6 fruit fly cellular contexts compared by ENCODE assay signal in genomic region chr3R:11156858-11157257, dm6.
TF ChIP-seq lines count a peak whose summit lies in the region.

TSS of gene Ugt302C1 (plus strand) at chr3R:11157098.

- TF ChIP-seq CTCF in whole organism, embryonic (GFP tag; optimal IDR thresholded peaks at IDR 0.05; lab: Kevin White, UChicago), result no peak

TF ChIP-seq in whole organism, 6 proteins besides CTCF, POLR2A, EP300 and RAD21:
- TF ChIP-seq Dll (optimal IDR thresholded peaks at IDR 0.05; lab: Kevin White, UChicago) (peak; percentile 20), psq (optimal IDR thresholded peaks at IDR 0.05; lab: Kevin White, UChicago) (no peak)

TF ChIP-seq in whole organism, adult, 20 proteins besides CTCF, POLR2A, EP300 and RAD21 (continues in another document):
- TF ChIP-seq CG5204 (GFP tag; optimal IDR thresholded peaks at IDR 0.05; lab: Kevin White, UChicago) (no peak), CG12768 (GFP tag; optimal IDR thresholded peaks at IDR 0.05; lab: Kevin White, UChicago) (peak; percentile 31), CG7045 (GFP tag; optimal IDR thresholded peaks at IDR 0.05; lab: Kevin White, UChicago) (no peak), Crg-1 (GFP tag; optimal IDR thresholded peaks at IDR 0.05; lab: Kevin White, UChicago) (peak; percentile 7), Mnt (GFP tag; optimal IDR thresholded peaks at IDR 0.05; lab: Kevin White, UChicago) (peak; percentile 57), pad (GFP tag; optimal IDR thresholded peaks at IDR 0.05; lab: Kevin White, UChicago) (peak; percentile 21), cic (GFP tag; optimal IDR thresholded peaks at IDR 0.05; lab: Kevin White, UChicago) (peak; percentile 63), toe (GFP tag; optimal IDR thresholded peaks at IDR 0.05; lab: Kevin White, UChicago) (no peak), CG14711 (tag; optimal IDR thresholded peaks at IDR 0.05; lab: Kevin White, UChicago) (no peak), CG11617 (GFP tag; optimal IDR thresholded peaks at IDR 0.05; lab: Kevin White, UChicago) (no peak), CG1620 (GFP tag; optimal IDR thresholded peaks at IDR 0.05; lab: Kevin White, UChicago) (no peak), cnc (optimal IDR thresholded peaks at IDR 0.05; lab: Kevin White, UChicago) (peak in 1 of 2 experiments; percentile 37), CG7101 (tag; optimal IDR thresholded peaks at IDR 0.05; lab: Kevin White, UChicago) (peak; percentile 30), ovo (GFP tag; optimal IDR thresholded peaks at IDR 0.05; lab: Kevin White, UChicago) (peak; percentile 16), CG33017 (tag; optimal IDR thresholded peaks at IDR 0.05; lab: Kevin White, UChicago) (peak; percentile 37), Hr96 (GFP tag; optimal IDR thresholded peaks at IDR 0.05; lab: Kevin White, UChicago) (no peak), kay (GFP tag; lab: Kevin White, UChicago; ENCODE audit: borderline replicate concordance) (peak; percentile 62), bab1 (GFP tag; optimal IDR thresholded peaks at IDR 0.05; lab: Kevin White, UChicago) (peak; percentile 4)

TF ChIP-seq in whole organism, embryonic, 481 proteins besides CTCF, POLR2A, EP300 and RAD21 (continues in another document):
- TF ChIP-seq Stat92E (GFP tag; optimal IDR thresholded peaks at IDR 0.05; lab: Kevin White, UChicago), result no peak
- no peak for TF ChIP-seq CG5953 (GFP tag; IDR thresholded peaks at IDR 0.05; lab: Robert Waterston, UW)
- no peak for TF ChIP-seq ATbp (GFP tag; optimal IDR thresholded peaks at IDR 0.05; lab: Kevin White, UChicago)
- TF ChIP-seq CG17385 (GFP tag; optimal IDR thresholded peaks at IDR 0.05; lab: Kevin White, UChicago), result peak; percentile 12
- TF ChIP-seq lilli (GFP tag; optimal IDR thresholded peaks at IDR 0.05; lab: Kevin White, UChicago), result no peak
- TF ChIP-seq Antp (GFP tag; optimal IDR thresholded peaks at IDR 0.05; lab: Kevin White, UChicago), result no peak
- TF ChIP-seq cato (GFP tag; optimal IDR thresholded peaks at IDR 0.05; lab: Kevin White, UChicago; ENCODE audit: borderline replicate concordance), result no peak
- TF ChIP-seq B-H2 (GFP tag; optimal IDR thresholded peaks at IDR 0.05; lab: Kevin White, UChicago), result peak; percentile 53
- TF ChIP-seq dysf (GFP tag; IDR thresholded peaks at IDR 0.05; lab: Robert Waterston, UW), result no peak
- TF ChIP-seq Dad (GFP tag; optimal IDR thresholded peaks at IDR 0.05; lab: Kevin White, UChicago), result no peak
- TF ChIP-seq mirr (GFP tag; optimal IDR thresholded peaks at IDR 0.05; lab: Kevin White, UChicago), result peak; percentile 53
- no peak for TF ChIP-seq CG15073 (GFP tag; optimal IDR thresholded peaks at IDR 0.05; lab: Kevin White, UChicago)
- peak in 1 of 2 experiments; percentile 13 for TF ChIP-seq insv (GFP tag; optimal IDR thresholded peaks at IDR 0.05; lab: Kevin White, UChicago)
- no peak for TF ChIP-seq az2 (GFP tag; optimal IDR thresholded peaks at IDR 0.05; lab: Kevin White, UChicago)
- no peak for TF ChIP-seq bbx (GFP tag; IDR thresholded peaks at IDR 0.05; lab: Robert Waterston, UW; ENCODE audit: partially characterized antibody)
- no peak for TF ChIP-seq HLHmδ (GFP tag; optimal IDR thresholded peaks at IDR 0.05; lab: Kevin White, UChicago)
- peak; percentile 9 for TF ChIP-seq Meics (GFP tag; optimal IDR thresholded peaks at IDR 0.05; lab: Kevin White, UChicago)
- no peak for TF ChIP-seq gfzf (GFP tag; optimal IDR thresholded peaks at IDR 0.05; lab: Kevin White, UChicago)

TF ChIP-seq in whole organism, prepupa, 60 proteins besides CTCF, POLR2A, EP300 and RAD21 (continues in another document):
- TF ChIP-seq CG3919 (GFP tag; optimal IDR thresholded peaks at IDR 0.05; lab: Kevin White, UChicago), result peak; percentile 14
- TF ChIP-seq fd59A (GFP tag; optimal IDR thresholded peaks at IDR 0.05; lab: Kevin White, UChicago), result no peak
- TF ChIP-seq Sox102F (GFP tag; optimal IDR thresholded peaks at IDR 0.05; lab: Kevin White, UChicago), result no peak
- TF ChIP-seq CG4318 (GFP tag; optimal IDR thresholded peaks at IDR 0.05; lab: Kevin White, UChicago), result no peak
- TF ChIP-seq svp (GFP tag; lab: Kevin White, UChicago), result peak; percentile 61
- TF ChIP-seq pdm3 (GFP tag; optimal IDR thresholded peaks at IDR 0.05; lab: Kevin White, UChicago), result no peak
- no peak for TF ChIP-seq OdsH (GFP tag; optimal IDR thresholded peaks at IDR 0.05; lab: Kevin White, UChicago)
- TF ChIP-seq Blimp-1 (GFP tag; optimal IDR thresholded peaks at IDR 0.05; lab: Kevin White, UChicago), result no peak
- TF ChIP-seq fd85E (GFP tag; optimal IDR thresholded peaks at IDR 0.05; lab: Kevin White, UChicago), result no peak
- no peak for TF ChIP-seq Hr38 (GFP tag; optimal IDR thresholded peaks at IDR 0.05; lab: Kevin White, UChicago)
- TF ChIP-seq CG6854 (GFP tag; optimal IDR thresholded peaks at IDR 0.05; lab: Kevin White, UChicago), result no peak
- no peak for TF ChIP-seq Lpt (GFP tag; optimal IDR thresholded peaks at IDR 0.05; lab: Kevin White, UChicago)
- no peak for TF ChIP-seq CG32006 (GFP tag; optimal IDR thresholded peaks at IDR 0.05; lab: Kevin White, UChicago)
- no peak for TF ChIP-seq CG9139 (GFP tag; optimal IDR thresholded peaks at IDR 0.05; lab: Kevin White, UChicago)
- TF ChIP-seq CG6163 (GFP tag; IDR thresholded peaks at IDR 0.05; lab: Robert Waterston, UW), result peak; percentile 27; the same call in 1 of the 3 replicates
- peak; percentile 40 for TF ChIP-seq Eip78C (GFP tag; lab: Kevin White, UChicago)
- no peak for TF ChIP-seq CG6792 (GFP tag; optimal IDR thresholded peaks at IDR 0.05; lab: Kevin White, UChicago)
- 0 out of 3 replicates have a peak, but pooled peaks have one; percentile 22 for TF ChIP-seq eg (GFP tag; IDR thresholded peaks at IDR 0.05; lab: Robert Waterston, UW)
- no peak for TF ChIP-seq Hr4 (GFP tag; optimal IDR thresholded peaks at IDR 0.05; lab: Kevin White, UChicago)
- TF ChIP-seq dsx (GFP tag; optimal IDR thresholded peaks at IDR 0.05; lab: Kevin White, UChicago; ENCODE audit: poor library complexity, severe bottlenecking), result peak; percentile 54

TF ChIP-seq in whole organism, pupa, 21 proteins besides CTCF, POLR2A, EP300 and RAD21:
- TF ChIP-seq CG8159 (tag; optimal IDR thresholded peaks at IDR 0.05; lab: Kevin White, UChicago) (no peak), rn (GFP tag; IDR thresholded peaks at IDR 0.05; lab: Robert Waterston, UW) (no peak), Ets98B (GFP tag; IDR thresholded peaks at IDR 0.05; lab: Robert Waterston, UW) (0 out of 2 replicates have a peak, but pooled peaks have one; percentile 39), CG4496 (GFP tag; IDR thresholded peaks at IDR 0.05; lab: Robert Waterston, UW) (peak; percentile 47; the same call in 1 of the 3 replicates), CG32121 (GFP tag; IDR thresholded peaks at IDR 0.05; lab: Robert Waterston, UW) (0 out of 2 replicates have a peak, but pooled peaks have one; percentile 23)

TF ChIP-seq in whole organism, wandering third instar larva, 38 proteins besides CTCF, POLR2A, EP300 and RAD21:
- no peak for TF ChIP-seq Myc (optimal IDR thresholded peaks at IDR 0.05; lab: Kevin White, UChicago)
- TF ChIP-seq br (GFP tag; optimal IDR thresholded peaks at IDR 0.05; lab: Kevin White, UChicago), result peak; percentile 38
- TF ChIP-seq CrebA (GFP tag; optimal IDR thresholded peaks at IDR 0.05; lab: Kevin White, UChicago; ENCODE audit: borderline replicate concordance), result peak; percentile 1
- TF ChIP-seq ey (GFP tag; optimal IDR thresholded peaks at IDR 0.05; lab: Kevin White, UChicago), result no peak
- peak; percentile 2 for TF ChIP-seq jim (GFP tag; optimal IDR thresholded peaks at IDR 0.05; lab: Kevin White, UChicago)
- TF ChIP-seq Hnf4 (GFP tag; optimal IDR thresholded peaks at IDR 0.05; lab: Kevin White, UChicago), result peak; percentile 25
- TF ChIP-seq brk (GFP tag; optimal IDR thresholded peaks at IDR 0.05; lab: Kevin White, UChicago), result peak; percentile 14
- peak; percentile 80 for TF ChIP-seq fru (GFP tag; optimal IDR thresholded peaks at IDR 0.05; lab: Kevin White, UChicago)
- peak; percentile 34 for TF ChIP-seq h (GFP tag; optimal IDR thresholded peaks at IDR 0.05; lab: Kevin White, UChicago)
- peak; percentile 94 for TF ChIP-seq Dif (GFP tag; optimal IDR thresholded peaks at IDR 0.05; lab: Kevin White, UChicago; ENCODE audit: partially characterized antibody)
- TF ChIP-seq Abd-B (GFP tag; optimal IDR thresholded peaks at IDR 0.05; lab: Kevin White, UChicago), result no peak
- peak; percentile 68 for TF ChIP-seq Jra (GFP tag; optimal IDR thresholded peaks at IDR 0.05; lab: Kevin White, UChicago)
- no peak for TF ChIP-seq N (GFP tag; optimal IDR thresholded peaks at IDR 0.05; lab: Kevin White, UChicago)
- TF ChIP-seq dl (GFP tag; optimal IDR thresholded peaks at IDR 0.05; lab: Kevin White, UChicago; ENCODE audit: insufficient read depth in 1 of 2, partially characterized antibody in 2 of 2), result peak; percentile 89 to 93
- peak in 1 of 2 experiments; percentile 16 for TF ChIP-seq foxo (GFP tag; optimal IDR thresholded peaks at IDR 0.05; lab: Kevin White, UChicago)
- peak; percentile 35 for TF ChIP-seq rgr (GFP tag; optimal IDR thresholded peaks at IDR 0.05; lab: Kevin White, UChicago)
- TF ChIP-seq Vsx2 (GFP tag; optimal IDR thresholded peaks at IDR 0.05; lab: Kevin White, UChicago; ENCODE audit: partially characterized antibody), result peak; percentile 84
- TF ChIP-seq sv (GFP tag; optimal IDR thresholded peaks at IDR 0.05; lab: Kevin White, UChicago), result no peak
- peak; percentile 63 for TF ChIP-seq psq (GFP tag; optimal IDR thresholded peaks at IDR 0.05; lab: Kevin White, UChicago)
